Worm (Caenorhabditis elegans) whole organism, L3 larva: ENCODE data around the gene F58F9.4.

Experiments used
- fkh-2 ChIP-seq: fragments of 150-350 bp; optimal IDR thresholded peaks from 2 replicates; lab custom pipeline; 2014; ENCODE audit warnings: missing biosample characterization, missing genetic modification reagents, missing genetic modification characterization
- nhr-11 ChIP-seq: fragments of 150-350 bp; optimal IDR thresholded peaks from 2 replicates; lab custom pipeline; 2014; ENCODE audit warnings: missing biosample characterization, missing genetic modification characterization
- ztf-4 ChIP-seq: fragments of 150-350 bp; optimal IDR thresholded peaks from 2 replicates; lab custom pipeline; 2014; ENCODE audit warnings: missing biosample characterization, missing genetic modification characterization

ce11 chrIV:6254635-6255034 lies 23.8 kb downstream of the F58F9.4 start, which contains the start of gene T13A10.64:
- TF ChIP-seq nhr-11 (tag; lab: Kevin White, UChicago) (no peak), fkh-2 (tag; lab: Kevin White, UChicago) (no peak), ztf-4 (tag; lab: Kevin White, UChicago) (no peak)
